Fruit fly (Drosophila melanogaster) whole organism, adult: Measurements from ENCODE around the gene CG4297.

Experiments used
- CG11617 ChIP-seq: fragments of 200-800 bp; sonication (Bioruptor generic); optimal IDR thresholded peaks from 2 replicates; lab custom pipeline; 2017; ENCODE audit warnings: mild to moderate bottlenecking, missing biosample characterization, missing genetic modification reagents, missing genetic modification characterization
- CG12768 ChIP-seq: fragments of 200-800 bp; sonication (Bioruptor generic); optimal IDR thresholded peaks from 2 replicates; lab custom pipeline; 2017; ENCODE audit warnings: missing biosample characterization, missing genetic modification characterization, mild to moderate bottlenecking, moderate library complexity, missing genetic modification reagents
- CG14711 ChIP-seq: fragments of 200-800 bp; sonication (Bioruptor generic); optimal IDR thresholded peaks from 2 replicates; lab custom pipeline; 2018; ENCODE audit warnings: missing biosample characterization, mild to moderate bottlenecking, missing genetic modification characterization, moderate library complexity
- CG1620 ChIP-seq: fragments of 200-800 bp; sonication (Bioruptor generic); optimal IDR thresholded peaks from 2 replicates; lab custom pipeline; 2016; ENCODE audit warnings: missing biosample characterization, missing genetic modification characterization
- CG33017 ChIP-seq: fragments of 200-800 bp; sonication (Bioruptor generic); optimal IDR thresholded peaks from 2 replicates; lab custom pipeline; 2018; ENCODE audit warnings: missing biosample characterization, mild to moderate bottlenecking, missing genetic modification characterization, moderate library complexity
- CG5204 ChIP-seq: fragments of 200-800 bp; sonication (Bioruptor generic); optimal IDR thresholded peaks from 2 replicates; lab custom pipeline; 2016; ENCODE audit warnings: missing biosample characterization, missing genetic modification characterization
- CG7045 ChIP-seq: fragments of 200-800 bp; sonication (Bioruptor generic); optimal IDR thresholded peaks from 2 replicates; lab custom pipeline; 2017; ENCODE audit warnings: missing biosample characterization, mild to moderate bottlenecking, missing genetic modification characterization
- CG7101 ChIP-seq: fragments of 200-800 bp; sonication (Bioruptor generic); optimal IDR thresholded peaks from 2 replicates; lab custom pipeline; 2018; ENCODE audit warnings: missing biosample characterization, mild to moderate bottlenecking, missing genetic modification characterization, moderate library complexity
- Clk ChIP-seq: fragments of 200-800 bp; sonication (Bioruptor generic); optimal IDR thresholded peaks from 2 replicates; lab custom pipeline; 2017; ENCODE audit warnings: missing biosample characterization, missing genetic modification characterization
- Crg-1 ChIP-seq: fragments of 200-800 bp; sonication (Bioruptor generic); optimal IDR thresholded peaks from 2 replicates; lab custom pipeline; 2016; ENCODE audit warnings: missing biosample characterization, missing genetic modification characterization
- Hr96 ChIP-seq: fragments of 200-800 bp; sonication (Bioruptor generic); optimal IDR thresholded peaks from 2 replicates; lab custom pipeline; 2016; ENCODE audit warnings: missing biosample characterization, missing genetic modification characterization
- Mnt ChIP-seq: fragments of 200-800 bp; sonication (Bioruptor generic); optimal IDR thresholded peaks from 2 replicates; lab custom pipeline; 2016; ENCODE audit warnings: missing biosample characterization, mild to moderate bottlenecking, missing genetic modification characterization
- bab1 ChIP-seq: fragments of 200-800 bp; sonication (Bioruptor generic); optimal IDR thresholded peaks from 3 replicates; lab custom pipeline; 2019; ENCODE audit warnings: missing biosample characterization, mild to moderate bottlenecking, missing genetic modification characterization, moderate library complexity
- cic ChIP-seq: fragments of 200-800 bp; sonication (Bioruptor generic); optimal IDR thresholded peaks from 2 replicates; lab custom pipeline; 2017; ENCODE audit warnings: missing biosample characterization, mild to moderate bottlenecking, missing genetic modification characterization, moderate library complexity
- cnc ChIP-seq, 2 experiments: fragments of >200 bp; optimal IDR thresholded peaks; 2 replicates each; lab custom pipeline; 2017
- kay ChIP-seq: fragments of 200-800 bp; sonication (Bioruptor generic); peaks from one replicate; lab custom pipeline; 2016; ENCODE audit warnings: missing biosample characterization, missing genetic modification characterization, borderline replicate concordance
- ovo ChIP-seq: fragments of 200-800 bp; sonication (Bioruptor generic); optimal IDR thresholded peaks from 2 replicates; lab custom pipeline; 2016; ENCODE audit warnings: missing biosample characterization, missing genetic modification characterization
- pad ChIP-seq: fragments of 200-800 bp; sonication (Bioruptor generic); optimal IDR thresholded peaks from 3 replicates; lab custom pipeline; 2017; ENCODE audit warnings: missing biosample characterization, missing genetic modification characterization, mild to moderate bottlenecking, moderate library complexity, missing genetic modification reagents
- tj ChIP-seq: fragments of 200-800 bp; sonication (Bioruptor generic); optimal IDR thresholded peaks from 3 replicates; lab custom pipeline; 2017; ENCODE audit warnings: missing biosample characterization, mild to moderate bottlenecking, missing genetic modification characterization, moderate library complexity
- toe ChIP-seq: fragments of 200-800 bp; sonication (Bioruptor generic); optimal IDR thresholded peaks from 2 replicates; lab custom pipeline; 2016; ENCODE audit warnings: missing biosample characterization, missing genetic modification characterization

Gene CG4297

dm6 chr2L:488548-489100 is 16.6 kb upstream of the CG4297 start:
- no peak for TF ChIP-seq CG14711 (tag; lab: Kevin White, UChicago)

DNA sequence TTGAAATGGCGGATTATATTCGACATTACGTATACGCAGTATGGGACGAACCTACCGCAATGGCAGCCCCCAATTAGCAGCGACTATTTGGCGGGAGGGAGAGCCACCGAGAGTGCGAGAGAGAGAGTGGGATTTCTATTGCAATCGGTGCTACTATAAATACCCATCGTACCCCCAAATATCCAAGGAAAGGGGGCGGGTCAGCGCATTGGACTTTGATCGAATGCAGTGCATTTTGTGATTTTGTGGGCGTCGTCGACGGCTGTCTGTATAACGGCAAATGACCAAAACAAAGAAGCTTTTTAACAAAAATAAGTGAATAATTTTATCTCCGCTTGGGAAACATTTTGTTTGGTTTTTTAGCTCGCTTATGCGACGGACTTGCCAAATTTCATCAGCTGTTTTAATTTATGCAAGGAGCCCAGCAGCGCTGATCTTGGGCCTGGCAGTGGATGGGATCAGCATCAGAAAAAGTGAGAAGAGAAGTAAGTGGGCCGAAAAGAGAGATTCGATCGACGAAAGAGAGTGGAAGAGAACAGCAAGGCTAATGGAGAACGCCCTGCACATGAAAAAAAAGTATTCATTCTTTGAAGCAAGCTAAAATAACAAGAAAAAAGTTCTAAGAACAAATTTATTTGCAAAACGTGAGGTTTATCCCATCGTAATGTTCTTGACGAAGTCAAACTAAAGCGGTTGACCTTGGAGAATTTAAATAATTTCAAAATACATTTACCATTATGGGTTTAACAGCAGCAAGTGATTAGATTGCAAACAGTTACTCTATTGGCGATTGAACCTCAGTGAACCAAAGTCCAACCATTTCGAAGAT is 15.9 kb upstream of the CG4297 start:
- TF ChIP-seq ovo (no peak), CG12768 (GFP tag; lab: Kevin White, UChicago) (peak; percentile 75), CG7045 (GFP tag; lab: Kevin White, UChicago) (peak; percentile 2), Crg-1 (GFP tag; lab: Kevin White, UChicago) (no peak), kay (GFP tag; lab: Kevin White, UChicago) (peak; percentile 91), toe (GFP tag; lab: Kevin White, UChicago) (peak; percentile 11)

DNA sequence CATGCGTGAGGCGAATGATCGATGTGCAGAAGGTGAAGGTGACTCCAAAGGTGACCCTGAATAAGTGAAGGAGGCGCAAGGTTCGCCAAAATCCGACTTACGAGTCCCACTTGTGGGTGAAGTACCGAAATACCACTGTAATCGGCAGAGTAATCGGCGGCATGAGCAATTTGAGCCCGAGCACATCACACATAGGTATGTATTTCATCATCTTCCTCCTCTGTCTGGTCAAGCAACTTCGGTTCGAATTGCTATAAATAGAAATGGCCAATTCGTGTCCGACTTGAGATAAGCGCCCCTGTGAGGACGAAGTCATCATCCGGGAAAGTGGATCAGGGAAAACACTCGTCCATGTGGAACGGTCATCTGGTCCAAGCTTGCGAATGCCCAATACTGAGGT is 15.2 kb upstream of the CG4297 start:
- no peak for TF ChIP-seq pad (GFP tag; lab: Kevin White, UChicago)
- TF ChIP-seq Hr96 (GFP tag; lab: Kevin White, UChicago): no peak
- TF ChIP-seq Crg-1 (GFP tag; lab: Kevin White, UChicago): no peak
- no peak for TF ChIP-seq toe (GFP tag; lab: Kevin White, UChicago)
- no peak for TF ChIP-seq cnc (optimal IDR thresholded peaks at IDR 0.05; lab: Kevin White, UChicago)
- TF ChIP-seq CG12768 (GFP tag; lab: Kevin White, UChicago): no peak
- no peak for TF ChIP-seq CG7045 (GFP tag; lab: Kevin White, UChicago)
- no peak for TF ChIP-seq CG33017
- no peak for TF ChIP-seq bab1
- TF ChIP-seq CG14711 (tag; lab: Kevin White, UChicago): no peak

DNA sequence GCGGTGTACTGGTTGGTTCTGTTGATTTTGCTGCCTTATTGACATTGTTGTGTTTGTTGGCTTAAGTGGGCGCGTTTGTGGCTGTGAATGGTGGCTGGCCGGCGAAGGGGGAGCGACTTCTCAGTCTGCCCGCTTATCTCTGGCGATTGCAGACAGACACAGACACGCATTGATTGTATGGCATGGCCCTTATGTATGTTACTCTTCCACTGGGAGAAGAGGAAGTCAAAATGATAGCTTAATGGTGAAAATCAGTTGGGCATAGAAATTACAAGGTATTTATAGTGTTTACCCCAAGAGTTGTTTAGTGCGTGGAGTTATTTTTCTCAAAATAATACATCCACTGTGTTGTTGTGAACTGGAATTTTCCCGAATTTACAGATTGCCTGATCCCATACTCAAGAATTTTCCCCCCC is 13.8 kb upstream of the CG4297 start:
- TF ChIP-seq CG5204 (GFP tag; lab: Kevin White, UChicago) (peak; percentile 68), pad (GFP tag; lab: Kevin White, UChicago) (peak; percentile 78), CG33017 (peak; percentile 79), cnc (optimal IDR thresholded peaks at IDR 0.05; lab: Kevin White, UChicago) (no peak), Crg-1 (GFP tag; lab: Kevin White, UChicago) (peak; percentile 99), toe (GFP tag; lab: Kevin White, UChicago) (no peak), tj (GFP tag; lab: Kevin White, UChicago) (peak; percentile 28), kay (GFP tag; lab: Kevin White, UChicago) (peak; percentile 93), CG1620 (GFP tag; lab: Kevin White, UChicago) (peak; percentile 89), Hr96 (GFP tag; lab: Kevin White, UChicago) (peak; percentile 86), ovo (peak; percentile 99), bab1 (no peak), Clk (GFP tag; lab: Kevin White, UChicago) (peak; percentile 76), CG11617 (peak; percentile 91), CG7101 (tag; lab: Kevin White, UChicago) (peak; percentile 92), cic (GFP tag; lab: Kevin White, UChicago) (peak; percentile 99), CG14711 (tag; lab: Kevin White, UChicago) (peak; percentile 68), Mnt (GFP tag; lab: Kevin White, UChicago) (peak; percentile 94), CG7045 (GFP tag; lab: Kevin White, UChicago) (peak; percentile 68), CG12768 (GFP tag; lab: Kevin White, UChicago) (peak; percentile 96)

dm6 chr2L:485127-485824 is 13.3 kb upstream of the CG4297 start:
- TF ChIP-seq Crg-1 (GFP tag; lab: Kevin White, UChicago): no peak
- no peak for TF ChIP-seq pad (GFP tag; lab: Kevin White, UChicago)
- TF ChIP-seq toe (GFP tag; lab: Kevin White, UChicago): peak; percentile 68

dm6 chr2L:484281-484943 is 12.4 kb upstream of the CG4297 start:
- TF ChIP-seq CG1620 (GFP tag; lab: Kevin White, UChicago) (no peak), Hr96 (GFP tag; lab: Kevin White, UChicago) (no peak), ovo (peak; percentile 32), CG11617 (no peak), CG7045 (GFP tag; lab: Kevin White, UChicago) (peak; percentile 26), Clk (GFP tag; lab: Kevin White, UChicago) (no peak), CG33017 (no peak), kay (GFP tag; lab: Kevin White, UChicago) (peak; percentile 92), cnc (optimal IDR thresholded peaks at IDR 0.05; lab: Kevin White, UChicago) (no peak), pad (GFP tag; lab: Kevin White, UChicago) (peak; percentile 26), CG5204 (GFP tag; lab: Kevin White, UChicago) (no peak), CG12768 (GFP tag; lab: Kevin White, UChicago) (peak; percentile 71), tj (GFP tag; lab: Kevin White, UChicago) (peak; percentile 17), CG7101 (tag; lab: Kevin White, UChicago) (no peak), Crg-1 (GFP tag; lab: Kevin White, UChicago) (no peak), bab1 (no peak), CG14711 (tag; lab: Kevin White, UChicago) (no peak), toe (GFP tag; lab: Kevin White, UChicago) (no peak), Mnt (GFP tag; lab: Kevin White, UChicago) (peak; percentile 83), cic (GFP tag; lab: Kevin White, UChicago) (peak; percentile 97)
